Fruit fly (Drosophila melanogaster) whole organism, prepupa: ENCODE results near the gene RhoGAP18B.

ENCODE experiments used
- Blimp-1 ChIP-seq: fragments of 200-800 bp; sonication (Bioruptor generic); optimal IDR thresholded peaks from 3 replicates; lab custom pipeline; 2017; ENCODE audit warnings: missing biosample characterization, missing genetic modification characterization, mild to moderate bottlenecking, moderate library complexity, missing genetic modification reagents
- CG11294 ChIP-seq: fragments of 200-800 bp; sonication (Bioruptor generic); IDR thresholded peaks from 2 replicates; pipeline ENCODE4 v1.3.6; 2022; ENCODE audit warnings: missing biosample characterization, missing genetic modification characterization
- CG11762 ChIP-seq: fragments of 200-800 bp; sonication (Bioruptor generic); optimal IDR thresholded peaks from 3 replicates; lab custom pipeline; 2016; ENCODE audit warnings: missing biosample characterization, missing genetic modification characterization; ENCODE audit not compliant: insufficient read depth
- CG11902 ChIP-seq: fragments of 200-800 bp; sonication (Bioruptor generic); optimal IDR thresholded peaks from 3 replicates; lab custom pipeline; 2016; ENCODE audit warnings: missing biosample characterization, missing genetic modification characterization
- CG15336 ChIP-seq: fragments of 200-800 bp; sonication (Bioruptor generic); IDR thresholded peaks from 2 replicates; pipeline ENCODE4 v1.3.6; 2022; ENCODE audit warnings: missing biosample characterization, missing genetic modification characterization
- CG1621 ChIP-seq: fragments of 200-800 bp; sonication (Bioruptor generic); optimal IDR thresholded peaks from 3 replicates; lab custom pipeline; 2018; ENCODE audit warnings: missing biosample characterization, mild to moderate bottlenecking, missing genetic modification characterization
- CG16779 ChIP-seq: fragments of 200-800 bp; sonication (Bioruptor generic); optimal IDR thresholded peaks from 3 replicates; lab custom pipeline; 2017; ENCODE audit warnings: missing biosample characterization, mild to moderate bottlenecking, missing genetic modification characterization
- CG3032 ChIP-seq: fragments of 200-800 bp; optimal IDR thresholded peaks from 2 replicates; lab custom pipeline; 2019; ENCODE audit warnings: missing biosample characterization, mild to moderate bottlenecking, missing genetic modification characterization, moderate library complexity
- CG32006 ChIP-seq: fragments of 200-800 bp; sonication (Bioruptor generic); optimal IDR thresholded peaks from 3 replicates; lab custom pipeline; 2017; ENCODE audit warnings: missing biosample characterization, mild to moderate bottlenecking, missing genetic modification characterization
- CG34406 ChIP-seq: fragments of 200-800 bp; sonication (Bioruptor generic); optimal IDR thresholded peaks from 3 replicates; lab custom pipeline; 2016; ENCODE audit warnings: missing biosample characterization, missing genetic modification characterization
- CG4318 ChIP-seq: fragments of 200-800 bp; sonication (Bioruptor generic); optimal IDR thresholded peaks from 3 replicates; lab custom pipeline; 2017; ENCODE audit warnings: missing biosample characterization, mild to moderate bottlenecking, missing genetic modification characterization
- CG6163 ChIP-seq: fragments of 200-800 bp; sonication (Bioruptor generic); IDR thresholded peaks from 3 replicates; pipeline ENCODE4 v1.3.6; 2022; ENCODE audit warnings: missing biosample characterization, missing genetic modification characterization
- CG6276 ChIP-seq: fragments of 200-800 bp; sonication (Bioruptor generic); optimal IDR thresholded peaks from 2 replicates; lab custom pipeline; 2017; ENCODE audit warnings: missing biosample characterization, mild to moderate bottlenecking, missing genetic modification characterization
- CG6808 ChIP-seq: fragments of 200-800 bp; sonication (Bioruptor generic); optimal IDR thresholded peaks from 3 replicates; lab custom pipeline; 2017; ENCODE audit warnings: missing biosample characterization, missing genetic modification characterization, mild to moderate bottlenecking, moderate library complexity, missing genetic modification reagents
- CG6854 ChIP-seq: fragments of 200-800 bp; sonication (Bioruptor generic); optimal IDR thresholded peaks from 2 replicates; lab custom pipeline; 2017; ENCODE audit warnings: missing biosample characterization, mild to moderate bottlenecking, missing genetic modification characterization
- CG7368 ChIP-seq: fragments of 200-800 bp; sonication (Bioruptor generic); optimal IDR thresholded peaks from 3 replicates; lab custom pipeline; 2016; ENCODE audit warnings: missing biosample characterization, missing genetic modification characterization
- CG8119 ChIP-seq: fragments of 200-800 bp; sonication (Bioruptor generic); IDR thresholded peaks from 3 replicates; pipeline ENCODE4 v1.3.6; 2022; ENCODE audit warnings: missing biosample characterization, missing genetic modification characterization
- CG8319 ChIP-seq: fragments of 200-800 bp; sonication (Bioruptor generic); optimal IDR thresholded peaks from 3 replicates; lab custom pipeline; 2016; ENCODE audit warnings: missing biosample characterization, missing genetic modification characterization
- CG8632 ChIP-seq: fragments of 200-800 bp; sonication (Bioruptor generic); optimal IDR thresholded peaks from 3 replicates; lab custom pipeline; 2016; ENCODE audit warnings: missing biosample characterization, missing genetic modification characterization
- CG9139 ChIP-seq: fragments of 200-800 bp; sonication (Bioruptor generic); optimal IDR thresholded peaks from 3 replicates; lab custom pipeline; 2017; ENCODE audit warnings: missing biosample characterization, mild to moderate bottlenecking, missing genetic modification characterization
- Eip75B ChIP-seq: fragments of 200-800 bp; sonication (Bioruptor generic); optimal IDR thresholded peaks from 3 replicates; lab custom pipeline; 2016; ENCODE audit warnings: missing biosample characterization, missing genetic modification characterization
- Eip78C ChIP-seq: fragments of 200-800 bp; sonication (Bioruptor generic); peaks from one replicate; lab custom pipeline; 2016; ENCODE audit warnings: missing biosample characterization, missing genetic modification characterization
- Eip93F ChIP-seq: fragments of 200-800 bp; sonication (Bioruptor generic); optimal IDR thresholded peaks from 2 replicates; lab custom pipeline; 2016; ENCODE audit warnings: missing biosample characterization, mild to moderate bottlenecking, missing genetic modification characterization
- Ets96B ChIP-seq: fragments of 200-800 bp; optimal IDR thresholded peaks from 2 replicates; lab custom pipeline; 2019; ENCODE audit warnings: missing biosample characterization, mild to moderate bottlenecking, missing genetic modification characterization, moderate library complexity
- Gug ChIP-seq: fragments of 200-800 bp; sonication (Bioruptor generic); IDR thresholded peaks from 2 replicates; pipeline ENCODE4 v1.3.6; 2022; ENCODE audit warnings: missing biosample characterization, missing genetic modification characterization
- Hr38 ChIP-seq: sonication (Bioruptor generic); optimal IDR thresholded peaks from 2 replicates; lab custom pipeline; 2016; ENCODE audit warnings: missing biosample characterization, missing genetic modification characterization
- Lpt ChIP-seq: fragments of 200-800 bp; sonication (Bioruptor generic); optimal IDR thresholded peaks from 3 replicates; lab custom pipeline; 2016; ENCODE audit warnings: missing biosample characterization, missing genetic modification characterization
- Met ChIP-seq: fragments of 200-800 bp; sonication (Bioruptor generic); optimal IDR thresholded peaks from 3 replicates; lab custom pipeline; 2016; ENCODE audit warnings: missing biosample characterization, missing genetic modification characterization
- OdsH ChIP-seq: fragments of 200-800 bp; sonication (Bioruptor generic); optimal IDR thresholded peaks from 3 replicates; lab custom pipeline; 2016; ENCODE audit warnings: missing biosample characterization, missing genetic modification characterization
- Smox ChIP-seq: fragments of 200-800 bp; sonication (Bioruptor generic); optimal IDR thresholded peaks from 3 replicates; lab custom pipeline; 2016; ENCODE audit warnings: missing biosample characterization, missing genetic modification characterization
- Sox102F ChIP-seq: fragments of 200-800 bp; sonication (Bioruptor generic); optimal IDR thresholded peaks from 2 replicates; lab custom pipeline; 2016; ENCODE audit warnings: missing biosample characterization, mild to moderate bottlenecking, missing genetic modification characterization
- Sox15 ChIP-seq: fragments of 200-800 bp; sonication (Bioruptor generic); optimal IDR thresholded peaks from 3 replicates; lab custom pipeline; 2016; ENCODE audit warnings: missing biosample characterization, missing genetic modification characterization
- acj6 ChIP-seq: fragments of 200-800 bp; sonication (Bioruptor generic); optimal IDR thresholded peaks from 3 replicates; lab custom pipeline; 2016; ENCODE audit warnings: missing biosample characterization, missing genetic modification characterization
- dsx ChIP-seq: fragments of 200-800 bp; optimal IDR thresholded peaks from 3 replicates; lab custom pipeline; 2019; ENCODE audit warnings: missing biosample characterization, mild to moderate bottlenecking, missing genetic modification characterization, moderate library complexity; ENCODE audit not compliant: poor library complexity, severe bottlenecking
- eg ChIP-seq: fragments of 200-800 bp; sonication (Bioruptor generic); IDR thresholded peaks from 3 replicates; pipeline ENCODE4 v1.3.6; 2022; ENCODE audit warnings: missing biosample characterization, missing genetic modification characterization
- esn ChIP-seq: fragments of 200-800 bp; sonication (Bioruptor generic); optimal IDR thresholded peaks from 2 replicates; lab custom pipeline; 2016; ENCODE audit warnings: missing biosample characterization, mild to moderate bottlenecking, missing genetic modification characterization, moderate library complexity
- fd59A ChIP-seq: fragments of 200-800 bp; sonication (Bioruptor generic); optimal IDR thresholded peaks from 2 replicates; lab custom pipeline; 2017; ENCODE audit warnings: missing biosample characterization, mild to moderate bottlenecking, missing genetic modification characterization, missing genetic modification reagents
- fkh ChIP-seq: fragments of 200-800 bp; sonication (Bioruptor generic); optimal IDR thresholded peaks from 3 replicates; lab custom pipeline; 2017; ENCODE audit warnings: missing biosample characterization, mild to moderate bottlenecking, missing genetic modification characterization, moderate library complexity
- net ChIP-seq: fragments of 200-800 bp; sonication (Bioruptor generic); optimal IDR thresholded peaks from 3 replicates; lab custom pipeline; 2016; ENCODE audit warnings: missing biosample characterization, missing genetic modification characterization
- spab ChIP-seq: fragments of 200-800 bp; sonication (Bioruptor generic); optimal IDR thresholded peaks from 2 replicates; lab custom pipeline; 2017; ENCODE audit warnings: missing biosample characterization, mild to moderate bottlenecking, missing genetic modification characterization, missing genetic modification reagents
- ss ChIP-seq, 2 experiments: fragments of 200-800 bp; sonication (Bioruptor generic); optimal IDR thresholded peaks; 2 replicates in 1 of 2; 3 replicates in 1 of 2; lab custom pipeline; 2017 to 2018; ENCODE audit warnings: mild to moderate bottlenecking in 2 of 2, missing biosample characterization in 2 of 2, missing genetic modification characterization in 2 of 2, moderate library complexity in 1 of 2
- svp ChIP-seq: fragments of 200-800 bp; sonication (Bioruptor generic); peaks from one replicate; lab custom pipeline; 2016; ENCODE audit warnings: missing biosample characterization, missing genetic modification characterization
- topi ChIP-seq: fragments of 200-800 bp; sonication (Bioruptor generic); optimal IDR thresholded peaks from 3 replicates; lab custom pipeline; 2016; ENCODE audit warnings: missing biosample characterization, missing genetic modification characterization
- vri ChIP-seq: fragments of 200-800 bp; sonication (Bioruptor generic); optimal IDR thresholded peaks from 3 replicates; lab custom pipeline; 2016; ENCODE audit warnings: missing biosample characterization, mild to moderate bottlenecking, missing genetic modification characterization

RhoGAP18B gene

DNA sequence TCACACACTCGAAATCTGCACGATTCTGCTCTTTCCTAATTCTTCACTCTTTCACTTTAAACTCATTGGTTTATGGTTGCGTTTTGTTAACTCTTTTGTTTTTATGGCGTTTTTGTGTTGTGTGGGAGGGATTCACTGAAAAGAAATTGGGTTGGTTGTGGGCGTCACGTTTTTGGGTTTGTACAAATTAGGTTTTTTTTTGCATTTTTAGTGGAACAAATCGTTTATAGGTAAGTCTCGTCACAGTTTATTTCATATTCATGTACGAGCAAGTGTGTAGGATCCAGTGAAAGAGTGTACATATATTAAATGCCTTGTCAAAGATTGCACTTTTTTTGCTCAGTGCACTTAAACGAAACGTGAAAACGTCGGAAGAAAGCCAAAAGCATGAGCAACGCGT lies 2.2 kb downstream of the RhoGAP18B start (continued):
- TF ChIP-seq Hr38 (no peak), fkh (GFP tag; lab: Kevin White, UChicago) (no peak), Blimp-1 (no peak), Eip75B (peak; percentile 40), CG34406 (GFP tag; lab: Kevin White, UChicago) (peak; percentile 55), spab (GFP tag; lab: Kevin White, UChicago) (no peak), CG15336 (no peak), CG1621 (tag; lab: Kevin White, UChicago) (no peak), CG16779 (no peak), CG8632 (GFP tag; lab: Kevin White, UChicago) (peak; percentile 27), CG11294 (GFP tag; lab: Robert Waterston, UW) (no peak), Eip78C (peak; percentile 80), topi (GFP tag; lab: Kevin White, UChicago) (peak; percentile 62), Sox102F (GFP tag; lab: Kevin White, UChicago) (peak; percentile 68), CG6163 (GFP tag; lab: Robert Waterston, UW) (no peak)

DNA sequence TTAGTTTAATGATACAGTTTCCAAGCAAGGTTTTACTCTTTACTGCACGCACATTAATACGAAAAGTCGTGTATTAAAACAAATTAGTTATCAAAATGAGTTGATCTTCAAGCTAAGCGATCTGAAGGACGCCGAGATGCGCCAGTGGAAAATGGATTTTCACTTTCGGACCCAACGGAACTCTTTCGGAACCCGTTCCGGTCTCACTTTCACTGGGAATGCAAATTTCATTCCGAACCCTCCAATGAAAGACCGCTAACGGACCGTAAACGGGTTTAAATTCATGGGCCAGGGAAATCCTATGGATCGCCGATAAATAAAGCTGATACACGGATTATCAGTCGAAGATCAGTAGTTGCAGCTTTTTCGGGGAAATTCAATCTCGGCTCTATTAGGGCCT lies 3.4 kb downstream of the RhoGAP18B start:
- TF ChIP-seq Eip93F (GFP tag; lab: Kevin White, UChicago): no peak
- no peak for TF ChIP-seq ss (GFP tag; optimal IDR thresholded peaks at IDR 0.05; lab: Kevin White, UChicago)
- TF ChIP-seq Blimp-1: peak; percentile 17
- TF ChIP-seq spab (GFP tag; lab: Kevin White, UChicago): no peak
- TF ChIP-seq acj6 (GFP tag; lab: Kevin White, UChicago): no peak
- TF ChIP-seq CG11762 (GFP tag; lab: Kevin White, UChicago): no peak
- no peak for TF ChIP-seq fkh (GFP tag; lab: Kevin White, UChicago)

DNA sequence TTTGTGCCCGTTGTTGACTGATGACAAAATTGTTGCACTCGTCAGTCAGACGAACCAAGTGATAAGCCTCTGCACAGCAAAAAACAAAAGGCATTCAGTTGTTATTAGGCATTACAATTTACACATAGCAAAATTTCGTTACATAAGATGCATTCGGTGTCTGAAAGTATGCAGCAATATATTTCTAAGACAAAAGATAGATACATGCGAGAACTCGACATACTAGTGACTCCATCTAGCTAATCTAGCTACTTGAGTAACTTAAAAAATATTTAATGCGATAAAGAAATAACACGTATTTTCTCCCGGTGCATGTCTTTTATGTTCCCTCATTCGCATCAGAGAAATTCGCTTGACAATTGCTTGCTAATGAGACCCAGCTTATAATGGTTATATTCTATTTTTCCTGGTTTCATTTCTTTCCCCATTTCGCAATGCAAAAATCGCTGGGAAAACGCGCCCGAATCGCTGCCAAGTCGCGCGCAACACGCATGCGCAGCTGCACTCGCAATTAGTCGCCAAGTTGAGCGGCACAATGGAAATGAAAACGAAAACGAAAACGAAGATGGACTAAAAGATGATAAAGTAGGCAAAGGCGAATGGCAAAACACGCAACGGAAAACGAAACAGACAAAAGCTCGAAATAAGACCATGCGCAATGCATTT lies 4.5 kb downstream of the RhoGAP18B start:
- TF ChIP-seq CG8632 (GFP tag; lab: Kevin White, UChicago): peak; percentile 65
- peak; percentile 58 for TF ChIP-seq Sox15 (GFP tag; lab: Kevin White, UChicago)
- peak; percentile 77 for TF ChIP-seq OdsH (GFP tag; lab: Kevin White, UChicago)
- peak; percentile 29 for TF ChIP-seq CG6276 (GFP tag; lab: Kevin White, UChicago)
- TF ChIP-seq CG16779: peak; percentile 23
- TF ChIP-seq Met: peak; percentile 69
- TF ChIP-seq Eip78C: peak; percentile 97
- no peak for TF ChIP-seq CG9139 (GFP tag; lab: Kevin White, UChicago)
- no peak for TF ChIP-seq Hr38
- TF ChIP-seq esn (GFP tag; lab: Kevin White, UChicago): peak; percentile 81
- TF ChIP-seq eg (GFP tag; lab: Robert Waterston, UW): peak; percentile 42; the same call in 1 of the 3 replicates
- TF ChIP-seq CG32006 (GFP tag; lab: Kevin White, UChicago): peak; percentile 81
- TF ChIP-seq CG6163 (GFP tag; lab: Robert Waterston, UW): 0 out of 3 replicates have a peak, but pooled peaks have one; percentile 20
- TF ChIP-seq vri (GFP tag; lab: Kevin White, UChicago): peak; percentile 67
- TF ChIP-seq Lpt: peak; percentile 60
- no peak for TF ChIP-seq fkh (GFP tag; lab: Kevin White, UChicago)
- peak; percentile 95 for TF ChIP-seq svp
- peak; percentile 61 for TF ChIP-seq topi (GFP tag; lab: Kevin White, UChicago)
- no peak for TF ChIP-seq Eip93F (GFP tag; lab: Kevin White, UChicago)
- TF ChIP-seq Ets96B (tag; lab: Kevin White, UChicago): peak; percentile 66
- no peak for TF ChIP-seq CG6854 (GFP tag; lab: Kevin White, UChicago)
- peak; percentile 57 for TF ChIP-seq CG8119 (GFP tag; lab: Robert Waterston, UW)
- peak; percentile 81 for TF ChIP-seq Smox (GFP tag; lab: Kevin White, UChicago)
- peak; percentile 67 for TF ChIP-seq fd59A (GFP tag; lab: Kevin White, UChicago)
- TF ChIP-seq CG7368: peak; percentile 35
- peak; percentile 84 for TF ChIP-seq dsx (GFP tag; lab: Kevin White, UChicago)
- TF ChIP-seq net (GFP tag; lab: Kevin White, UChicago): peak; percentile 62
- TF ChIP-seq ss (GFP tag; optimal IDR thresholded peaks at IDR 0.05; lab: Kevin White, UChicago): peak; percentile 27 to 64
- TF ChIP-seq CG11902 (GFP tag; lab: Kevin White, UChicago): peak; percentile 12
- 0 out of 2 replicates have a peak, but pooled peaks have one; percentile 12 for TF ChIP-seq CG11294 (GFP tag; lab: Robert Waterston, UW)
- peak; percentile 6 for TF ChIP-seq CG8319 (GFP tag; lab: Kevin White, UChicago)
- peak; percentile 51 for TF ChIP-seq Gug (GFP tag; lab: Robert Waterston, UW)
- TF ChIP-seq Eip75B: peak; percentile 69
- peak; percentile 47 for TF ChIP-seq CG6808 (GFP tag; lab: Kevin White, UChicago)
- no peak; the same call in 1 of the 2 replicates for TF ChIP-seq CG15336
- peak; percentile 53 for TF ChIP-seq CG3032
- TF ChIP-seq CG1621 (tag; lab: Kevin White, UChicago): peak; percentile 72
- peak; percentile 48 for TF ChIP-seq CG4318 (GFP tag; lab: Kevin White, UChicago)
